Worm (Caenorhabditis elegans) whole organism, midembryonic: Measurements from ENCODE around the gene zip-3.

Experiments used
- flt-1 ChIP-seq: fragments of 200-800 bp; sonication (Bioruptor generic); IDR thresholded peaks from 2 replicates; pipeline ENCODE4 v1.3.6; 2022; ENCODE audit warnings: missing genetic modification characterization, missing compliant biosample characterization
- ref-1 ChIP-seq: fragments of 200-800 bp; sonication (Bioruptor generic); conservative IDR thresholded peaks from 2 replicates; pipeline ENCODE4 v1.3.6; 2022; ENCODE audit warnings: missing genetic modification reagents, missing genetic modification characterization, missing compliant biosample characterization
- ztf-29 ChIP-seq: fragments of 200-800 bp; sonication (Bioruptor generic); IDR thresholded peaks from 2 replicates; pipeline ENCODE4 v1.3.6; 2022; ENCODE audit warnings: missing genetic modification reagents, missing genetic modification characterization, missing compliant biosample characterization

DNA sequence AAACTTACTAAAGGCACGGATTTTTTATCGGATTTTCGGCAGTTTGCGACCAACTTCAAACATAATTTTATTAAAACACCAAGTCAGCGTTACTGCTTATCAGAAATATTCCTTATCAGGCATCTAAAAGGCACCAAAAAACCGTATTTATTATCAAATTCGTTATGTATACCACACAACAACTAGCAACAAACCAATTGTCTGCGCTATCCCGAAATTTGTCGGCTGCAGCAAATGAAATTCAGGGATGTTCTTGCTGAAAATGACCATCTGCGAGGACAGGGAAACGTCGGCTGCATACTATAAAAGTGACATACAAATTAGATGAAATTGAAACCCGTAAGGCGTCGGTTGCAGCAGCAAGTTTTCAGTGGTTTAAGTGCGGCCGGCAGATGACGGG is 40.7 kb upstream of the zip-3 start:
- no peak for TF ChIP-seq flt-1 (GFP tag; lab: Robert Waterston, UW)
- no peak for TF ChIP-seq ztf-29 (GFP tag; lab: Robert Waterston, UW)
- TF ChIP-seq ref-1, result no peak
